Fruit fly (Drosophila melanogaster) whole organism, embryonic: ENCODE measurements around the gene CG9586.

Experiments
- Adf1 ChIP-seq: fragments of 200-800 bp; sonication (Bioruptor generic); IDR thresholded peaks from 2 replicates; pipeline ENCODE4 v1.3.6; 2022; ENCODE audit warnings: missing biosample characterization, missing genetic modification characterization
- CG1024 ChIP-seq: fragments of 200-800 bp; sonication (Bioruptor generic); IDR thresholded peaks from 2 replicates; pipeline ENCODE4 v1.3.6; 2022; ENCODE audit warnings: missing biosample characterization, missing genetic modification characterization
- CG10543 ChIP-seq: fragments of 200-800 bp; sonication (Bioruptor generic); optimal IDR thresholded peaks from 3 replicates; lab custom pipeline; 2017; ENCODE audit warnings: missing biosample characterization, mild to moderate bottlenecking, missing genetic modification characterization, moderate library complexity
- CG10654 ChIP-seq: fragments of 200-800 bp; sonication (Bioruptor generic); optimal IDR thresholded peaks from 2 replicates; lab custom pipeline; 2016; ENCODE audit warnings: missing biosample characterization, missing genetic modification characterization
- CG14014 ChIP-seq: fragments of 200-800 bp; sonication (Bioruptor generic); IDR thresholded peaks from 2 replicates; pipeline ENCODE4 v1.3.6; 2022; ENCODE audit warnings: missing biosample characterization, missing genetic modification characterization
- CG14710 ChIP-seq: fragments of 200-800 bp; sonication (Bioruptor generic); optimal IDR thresholded peaks from 3 replicates; lab custom pipeline; 2019; ENCODE audit warnings: missing biosample characterization, mild to moderate bottlenecking, missing genetic modification characterization, moderate library complexity
- CG15011 ChIP-seq: fragments of 200-800 bp; sonication (Bioruptor generic); optimal IDR thresholded peaks from 3 replicates; lab custom pipeline; 2018; ENCODE audit warnings: missing biosample characterization, mild to moderate bottlenecking, missing genetic modification characterization
- CG15514 ChIP-seq: fragments of 200-800 bp; sonication (Bioruptor generic); optimal IDR thresholded peaks from 3 replicates; lab custom pipeline; 2017; ENCODE audit warnings: missing biosample characterization, missing genetic modification characterization, mild to moderate bottlenecking, moderate library complexity, missing genetic modification reagents
- CG16779 ChIP-seq: fragments of 200-800 bp; sonication (Bioruptor generic); IDR thresholded peaks from 2 replicates; pipeline ENCODE4 v1.3.6; 2022; ENCODE audit warnings: missing biosample characterization, missing genetic modification characterization
- CG16815 ChIP-seq: fragments of 200-800 bp; sonication (Bioruptor generic); optimal IDR thresholded peaks from 3 replicates; lab custom pipeline; 2017; ENCODE audit warnings: missing biosample characterization, mild to moderate bottlenecking, missing genetic modification characterization
- CG17359 ChIP-seq: fragments of 200-800 bp; sonication (Bioruptor generic); optimal IDR thresholded peaks from 3 replicates; lab custom pipeline; 2018; ENCODE audit warnings: missing biosample characterization, mild to moderate bottlenecking, missing genetic modification characterization, moderate library complexity
- CG1792 ChIP-seq: fragments of 200-800 bp; sonication (Bioruptor generic); optimal IDR thresholded peaks from 2 replicates; lab custom pipeline; 2016; ENCODE audit warnings: missing biosample characterization, missing genetic modification characterization
- CG18619 ChIP-seq: fragments of 200-800 bp; sonication (Bioruptor generic); optimal IDR thresholded peaks from 3 replicates; lab custom pipeline; 2017; ENCODE audit warnings: missing biosample characterization, mild to moderate bottlenecking, missing genetic modification characterization
- CG2875 ChIP-seq: fragments of 200-800 bp; sonication (Bioruptor generic); optimal IDR thresholded peaks from 2 replicates; lab custom pipeline; 2017; ENCODE audit warnings: missing biosample characterization, mild to moderate bottlenecking, missing genetic modification characterization, missing genetic modification reagents
- CG30020 ChIP-seq: fragments of 200-800 bp; optimal IDR thresholded peaks from 2 replicates; lab custom pipeline; 2019; ENCODE audit warnings: missing biosample characterization, mild to moderate bottlenecking, missing genetic modification characterization, moderate library complexity
- CG34422 ChIP-seq: fragments of 200-800 bp; sonication (Bioruptor generic); IDR thresholded peaks from 3 replicates; pipeline ENCODE4 v1.3.6; 2022; ENCODE audit warnings: missing biosample characterization, missing genetic modification characterization
- CG3838 ChIP-seq: fragments of 200-800 bp; sonication (Bioruptor generic); optimal IDR thresholded peaks from 3 replicates; lab custom pipeline; 2016; ENCODE audit warnings: missing biosample characterization, missing genetic modification characterization
- CG3847 ChIP-seq: fragments of 200-800 bp; sonication (Bioruptor generic); IDR thresholded peaks from 2 replicates; pipeline ENCODE4 v1.3.6; 2022; ENCODE audit warnings: missing biosample characterization, missing genetic modification characterization
- CG6175 ChIP-seq: fragments of 200-800 bp; sonication (Bioruptor generic); IDR thresholded peaks from 3 replicates; pipeline ENCODE4 v1.3.6; 2022; ENCODE audit warnings: missing biosample characterization, missing genetic modification characterization
- CG6654 ChIP-seq: fragments of 200-800 bp; sonication (Bioruptor generic); optimal IDR thresholded peaks from 2 replicates; lab custom pipeline; 2017; ENCODE audit warnings: missing biosample characterization, mild to moderate bottlenecking, missing genetic modification characterization
- CG7745 ChIP-seq: fragments of 200-800 bp; sonication (Bioruptor generic); optimal IDR thresholded peaks from 2 replicates; lab custom pipeline; 2018; ENCODE audit warnings: missing biosample characterization, mild to moderate bottlenecking, missing genetic modification characterization, moderate library complexity
- CG8281 ChIP-seq: fragments of 200-800 bp; sonication (Bioruptor generic); optimal IDR thresholded peaks from 2 replicates; lab custom pipeline; 2018; ENCODE audit warnings: missing biosample characterization, mild to moderate bottlenecking, missing genetic modification characterization, moderate library complexity
- CG8924 ChIP-seq: fragments of 200-800 bp; optimal IDR thresholded peaks from 3 replicates; lab custom pipeline; 2019; ENCODE audit warnings: missing biosample characterization, mild to moderate bottlenecking, missing genetic modification characterization, moderate library complexity
- CG9932 ChIP-seq: fragments of 200-800 bp; sonication (Bioruptor generic); IDR thresholded peaks from 2 replicates; pipeline ENCODE4 v1.3.6; 2022; ENCODE audit warnings: missing biosample characterization, missing genetic modification characterization
- Fer1 ChIP-seq: fragments of 200-800 bp; sonication (Bioruptor generic); optimal IDR thresholded peaks from 2 replicates; lab custom pipeline; 2017; ENCODE audit warnings: missing biosample characterization, mild to moderate bottlenecking, missing genetic modification characterization
- Gsc ChIP-seq: fragments of 200-800 bp; sonication (Bioruptor generic); IDR thresholded peaks from 2 replicates; pipeline ENCODE4 v1.3.6; 2022; ENCODE audit warnings: missing biosample characterization, missing genetic modification characterization
- H15 ChIP-seq: fragments of 200-800 bp; sonication (Bioruptor generic); IDR thresholded peaks from 3 replicates; pipeline ENCODE4 v1.3.6; 2022; ENCODE audit warnings: missing biosample characterization, missing genetic modification characterization
- HHEX ChIP-seq: fragments of 200-800 bp; sonication (Bioruptor generic); optimal IDR thresholded peaks from 3 replicates; lab custom pipeline; 2017; ENCODE audit warnings: missing biosample characterization, mild to moderate bottlenecking, missing genetic modification characterization, missing genetic modification reagents
- HmgZ ChIP-seq: fragments of 200-800 bp; sonication (Bioruptor generic); optimal IDR thresholded peaks from 2 replicates; lab custom pipeline; 2018; ENCODE audit warnings: missing biosample characterization, mild to moderate bottlenecking, missing genetic modification characterization
- Hmx ChIP-seq: fragments of 200-800 bp; sonication (Bioruptor generic); optimal IDR thresholded peaks from 2 replicates; lab custom pipeline; 2016; ENCODE audit warnings: missing biosample characterization, missing genetic modification characterization
- Med ChIP-seq: fragments of 200-800 bp; sonication (Bioruptor generic); peaks from one replicate; lab custom pipeline; 2016; ENCODE audit warnings: missing biosample characterization, missing genetic modification characterization, mild to moderate bottlenecking, inconsistent platforms, moderate library complexity
- Nf-YA ChIP-seq: fragments of 200-800 bp; sonication (Bioruptor generic); IDR thresholded peaks from 2 replicates; pipeline ENCODE4 v1.3.6; 2022; ENCODE audit warnings: missing biosample characterization, missing genetic modification characterization
- Nf-YC ChIP-seq: fragments of 200-800 bp; optimal IDR thresholded peaks from 3 replicates; lab custom pipeline; 2019; ENCODE audit warnings: missing biosample characterization, mild to moderate bottlenecking, missing genetic modification characterization, moderate library complexity
- Oaz ChIP-seq: fragments of 200-800 bp; sonication (Bioruptor generic); IDR thresholded peaks from 2 replicates; pipeline ENCODE4 v1.3.6; 2022; ENCODE audit warnings: missing biosample characterization, missing genetic modification characterization
- Pdp1 ChIP-seq, 2 experiments: fragments of 200-800 bp; sonication (Bioruptor generic); optimal IDR thresholded peaks; 3 replicates each; lab custom pipeline; 2016; ENCODE audit warnings: missing biosample characterization in 2 of 2, missing genetic modification characterization in 2 of 2, mild to moderate bottlenecking in 1 of 2, moderate library complexity in 1 of 2
- Vsx1 ChIP-seq: fragments of 200-800 bp; sonication (Bioruptor generic); optimal IDR thresholded peaks from 2 replicates; lab custom pipeline; 2017; ENCODE audit warnings: missing biosample characterization, mild to moderate bottlenecking, missing genetic modification characterization, missing genetic modification reagents
- Xrp1 ChIP-seq: fragments of 200-800 bp; sonication (Bioruptor generic); IDR thresholded peaks from 2 replicates; pipeline ENCODE4 v1.3.6; 2022; ENCODE audit warnings: missing biosample characterization, missing genetic modification characterization
- cas ChIP-seq: fragments of 200-800 bp; sonication (Bioruptor generic); IDR thresholded peaks from 2 replicates; pipeline ENCODE4 v1.3.6; 2022; ENCODE audit warnings: missing biosample characterization, missing genetic modification characterization
- exex ChIP-seq: fragments of 200-800 bp; sonication (Bioruptor generic); optimal IDR thresholded peaks from 4 replicates; lab custom pipeline; 2018; ENCODE audit warnings: missing biosample characterization, mild to moderate bottlenecking, missing genetic modification characterization, moderate library complexity
- grn ChIP-seq: fragments of 200-800 bp; sonication (Bioruptor generic); optimal IDR thresholded peaks from 3 replicates; lab custom pipeline; 2017; ENCODE audit warnings: missing biosample characterization, missing genetic modification characterization
- ham ChIP-seq: fragments of 200-800 bp; sonication (Bioruptor generic); IDR thresholded peaks from 2 replicates; pipeline ENCODE4 v1.3.6; 2022; ENCODE audit warnings: missing biosample characterization, missing genetic modification characterization
- lbe ChIP-seq: fragments of 200-800 bp; sonication (Bioruptor generic); optimal IDR thresholded peaks from 2 replicates; lab custom pipeline; 2016; ENCODE audit warnings: missing biosample characterization, mild to moderate bottlenecking, missing genetic modification characterization
- lov ChIP-seq, 2 experiments: fragments of 200-800 bp in 1 of 2; fragments of >200 bp in 1 of 2; sonication (Bioruptor generic) in 1 of 2; IDR thresholded peaks in 1 of 2; optimal IDR thresholded peaks in 1 of 2; 2 replicates in 1 of 2; 3 replicates in 1 of 2; pipeline versions ENCODE4 v1.3.6 to Lab custom; 2017 to 2022; ENCODE audit warnings: missing biosample characterization in 1 of 2, missing genetic modification characterization in 1 of 2
- odd ChIP-seq: fragments of 200-800 bp; sonication (Bioruptor generic); optimal IDR thresholded peaks from 2 replicates; lab custom pipeline; 2017; ENCODE audit warnings: missing biosample characterization, mild to moderate bottlenecking, missing genetic modification characterization
- org-1 ChIP-seq: fragments of 200-800 bp; sonication (Bioruptor generic); optimal IDR thresholded peaks from 2 replicates; lab custom pipeline; 2017; ENCODE audit warnings: missing biosample characterization, missing genetic modification characterization
- pnt ChIP-seq: fragments of 200-800 bp; sonication (Bioruptor generic); optimal IDR thresholded peaks from 3 replicates; lab custom pipeline; 2016; ENCODE audit warnings: missing biosample characterization, missing genetic modification characterization
- sug ChIP-seq: fragments of 200-800 bp; optimal IDR thresholded peaks from 2 replicates; lab custom pipeline; 2019; ENCODE audit warnings: missing biosample characterization, mild to moderate bottlenecking, missing genetic modification characterization, moderate library complexity
- tup ChIP-seq: fragments of 200-800 bp; sonication (Bioruptor generic); optimal IDR thresholded peaks from 2 replicates; lab custom pipeline; 2016; ENCODE audit warnings: missing biosample characterization, mild to moderate bottlenecking, missing genetic modification characterization, moderate library complexity
- vfl ChIP-seq: fragments of 200-800 bp; sonication (Bioruptor generic); optimal IDR thresholded peaks from 2 replicates; lab custom pipeline; 2016; ENCODE audit warnings: missing biosample characterization, missing genetic modification characterization
- wek ChIP-seq: fragments of 200-800 bp; sonication (Bioruptor generic); optimal IDR thresholded peaks from 3 replicates; lab custom pipeline; 2018; ENCODE audit warnings: missing biosample characterization, mild to moderate bottlenecking, missing genetic modification characterization, moderate library complexity

The CG9586 gene

dm6 chr2L:9205133-9205615, 38.9 kb upstream of the CG9586 start (continued):
- TF ChIP-seq Adf1 (peak; percentile 76; the same call in 1 of the 2 replicates), odd (GFP tag; lab: Kevin White, UChicago) (peak; percentile 22), CG1792 (GFP tag; lab: Kevin White, UChicago) (no peak), exex (tag; lab: Kevin White, UChicago) (peak; percentile 42), CG16815 (GFP tag; lab: Kevin White, UChicago) (no peak), CG14014 (GFP tag; lab: Robert Waterston, UW) (peak; percentile 62; the same call in 1 of the 2 replicates), CG6654 (no peak), CG17359 (tag; lab: Kevin White, UChicago) (no peak), CG3847 (no peak), Fer1 (GFP tag; lab: Kevin White, UChicago) (peak; percentile 80), CG8924 (no peak), org-1 (no peak), grn (GFP tag; lab: Kevin White, UChicago) (peak; percentile 19), CG2875 (GFP tag; lab: Kevin White, UChicago) (no peak), CG10654 (GFP tag; lab: Kevin White, UChicago) (no peak), CG18619 (no peak), vfl (GFP tag; lab: Kevin White, UChicago) (no peak), Pdp1 (GFP tag; optimal IDR thresholded peaks at IDR 0.05; lab: Kevin White, UChicago) (peak in 1 of 2 experiments; percentile 74), wek (GFP tag; lab: Kevin White, UChicago) (no peak), sug (tag; lab: Kevin White, UChicago) (peak; percentile 13), CG15514 (GFP tag; lab: Kevin White, UChicago) (no peak), pnt (no peak), ham (GFP tag; lab: Robert Waterston, UW) (no peak), CG8281 (tag; lab: Kevin White, UChicago) (no peak), CG15011 (GFP tag; lab: Kevin White, UChicago) (no peak), tup (GFP tag; lab: Kevin White, UChicago) (no peak), CG34422 (no peak), CG6175 (GFP tag; lab: Robert Waterston, UW) (no peak), Nf-YC (tag; lab: Kevin White, UChicago) (peak; percentile 13), CG7745 (tag; lab: Kevin White, UChicago) (no peak), CG1024 (GFP tag; lab: Robert Waterston, UW) (no peak), CG9932 (no peak), CG30020 (no peak), lov (optimal IDR thresholded peaks at IDR 0.05; lab: Kevin White, UChicago) (no peak), lov (GFP tag; IDR thresholded peaks at IDR 0.05; lab: Robert Waterston, UW) (peak; percentile 57; the same call in 1 of the 3 replicates), lbe (GFP tag; lab: Kevin White, UChicago) (peak; percentile 93), CG16779 (GFP tag; lab: Robert Waterston, UW) (no peak), Nf-YA (no peak), Xrp1 (GFP tag; lab: Robert Waterston, UW) (peak; percentile 32; the same call in 1 of the 2 replicates), CG14710 (tag; lab: Kevin White, UChicago) (no peak), HHEX (GFP tag; lab: Kevin White, UChicago) (no peak), cas (GFP tag; lab: Robert Waterston, UW) (peak; percentile 66; the same call in 1 of the 2 replicates), Vsx1 (GFP tag; lab: Kevin White, UChicago) (no peak), CG10543 (GFP tag; lab: Kevin White, UChicago) (no peak), Med (peak; percentile 83), Hmx (no peak), Oaz (GFP tag; lab: Robert Waterston, UW) (no peak), H15 (GFP tag; lab: Robert Waterston, UW) (no peak), HmgZ (tag; lab: Kevin White, UChicago) (peak; percentile 64), CG3838 (GFP tag; lab: Kevin White, UChicago) (no peak), Gsc (GFP tag; lab: Robert Waterston, UW) (no peak)
